Worm (Caenorhabditis elegans) whole organism, late embryonic: ENCODE measurements around the gene T10B10.8.

Experiments
- F13H6.1 ChIP-seq: sonication (generic microtip); optimal IDR thresholded peaks from 2 replicates; lab custom pipeline; 2016; ENCODE audit warnings: missing genetic modification characterization, missing compliant biosample characterization
- ama-1 ChIP-seq: fragments of 150-350 bp; optimal IDR thresholded peaks from 2 replicates; lab custom pipeline; 2014
- ceh-34 ChIP-seq: sonication (generic microtip); optimal IDR thresholded peaks from 2 replicates; lab custom pipeline; 2016; ENCODE audit warnings: mild to moderate bottlenecking, missing genetic modification characterization, missing compliant biosample characterization
- che-1 ChIP-seq: sonication (generic microtip); optimal IDR thresholded peaks from 2 replicates; lab custom pipeline; 2016; ENCODE audit warnings: mild to moderate bottlenecking, missing genetic modification characterization, missing compliant biosample characterization
- ets-4 ChIP-seq: sonication (generic microtip); optimal IDR thresholded peaks from 2 replicates; lab custom pipeline; 2016; ENCODE audit warnings: missing genetic modification characterization, missing compliant biosample characterization
- hlh-8 ChIP-seq: sonication (generic microtip); optimal IDR thresholded peaks from 2 replicates; lab custom pipeline; 2016; ENCODE audit warnings: missing genotype, missing genetic modification characterization, missing compliant biosample characterization
- odd-2 ChIP-seq: sonication (generic microtip); optimal IDR thresholded peaks from 2 replicates; lab custom pipeline; 2017; ENCODE audit warnings: antibody characterized with exemption, mild to moderate bottlenecking, missing genetic modification characterization, missing compliant biosample characterization
- pat-9 ChIP-seq: fragments of 200-800 bp; sonication (Bioruptor generic); optimal IDR thresholded peaks from 2 replicates; lab custom pipeline; 2018; ENCODE audit warnings: mild to moderate bottlenecking, missing genetic modification characterization, moderate library complexity, missing compliant biosample characterization
- pha-4 ChIP-seq: fragments of 150-350 bp; optimal IDR thresholded peaks from 2 replicates; lab custom pipeline; 2018; ENCODE audit warnings: missing biosample characterization, missing genetic modification reagents, missing genetic modification characterization

DNA sequence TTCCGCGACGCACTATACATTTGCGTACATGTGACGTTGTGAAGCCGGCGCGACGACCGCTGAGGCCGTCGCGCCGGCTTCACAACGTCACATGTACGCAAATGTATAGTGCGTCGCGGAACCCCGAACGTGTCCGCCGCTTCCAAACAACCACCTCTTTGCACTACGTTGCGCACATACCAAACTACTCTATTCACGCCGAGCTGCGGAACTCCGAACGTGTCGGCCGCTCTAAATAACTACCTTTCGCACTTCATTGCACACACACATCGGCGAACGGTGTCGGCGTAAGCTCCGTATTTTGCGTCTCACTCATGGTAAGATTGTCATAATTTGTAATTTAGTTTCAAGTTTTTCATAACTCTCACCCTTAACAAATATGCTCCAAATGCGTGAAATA, 53.9 kb downstream of the T10B10.8 start:
- no peak for TF ChIP-seq pat-9 (tag; lab: Kevin White, UChicago)
- no peak for TF ChIP-seq ama-1
- no peak for TF ChIP-seq che-1 (tag; lab: Kevin White, UChicago)
- no peak for TF ChIP-seq pha-4
- no peak for TF ChIP-seq ets-4
- TF ChIP-seq hlh-8 = no peak
- TF ChIP-seq odd-2 (tag; lab: Kevin White, UChicago) = no peak
- no peak for TF ChIP-seq ceh-34 (tag; lab: Kevin White, UChicago)
- no peak for TF ChIP-seq F13H6.1 (tag; lab: Kevin White, UChicago)
